Worm (Caenorhabditis elegans): Measurements from ENCODE around the gene F57G8.7.

- TF ChIP-seq nhr-10 (tag; optimal IDR thresholded peaks at IDR 0.05) (no peak), snpc-4 (tag; optimal IDR thresholded peaks at IDR 0.05) (no peak), unc-39 (tag; optimal IDR thresholded peaks at IDR 0.05) (no peak), ztf-1 (GFP tag; conservative IDR thresholded peaks at IDR 0.05) (no peak), zag-1 (tag; optimal IDR thresholded peaks at IDR 0.05) (no peak), alr-1 (tag; optimal IDR thresholded peaks at IDR 0.05) (no peak), nhr-11 (tag; optimal IDR thresholded peaks at IDR 0.05) (no peak), ceh-82 (tag; optimal IDR thresholded peaks at IDR 0.05) (no peak), sem-4 (tag; optimal IDR thresholded peaks at IDR 0.05) (no peak)
These were observed 21.7 kb upstream of the F57G8.7 start, which contains the start of gene srxa-7 for ce11 chrV:16307253-16307652.

Data from whole organism, L2 larva.